Fruit fly (Drosophila melanogaster) whole organism, embryonic: Measurements from ENCODE around the gene Patj.
A peak's percentile ranks its signal among the peaks of the same experiment; 100 is the strongest.

Experiments
- B-H2 ChIP-seq: fragments of 200-800 bp; sonication (Bioruptor generic); optimal IDR thresholded peaks from 2 replicates; lab custom pipeline; 2018; ENCODE audit warnings: missing biosample characterization, mild to moderate bottlenecking, missing genetic modification characterization
- CG12744 ChIP-seq: fragments of 200-800 bp; sonication (Bioruptor generic); optimal IDR thresholded peaks from 2 replicates; lab custom pipeline; 2016; ENCODE audit warnings: missing biosample characterization, missing genetic modification characterization
- CG12769 ChIP-seq: fragments of 200-800 bp; sonication (Bioruptor generic); optimal IDR thresholded peaks from 2 replicates; lab custom pipeline; 2019; ENCODE audit warnings: missing biosample characterization, mild to moderate bottlenecking, missing genetic modification characterization, moderate library complexity
- CG12942 ChIP-seq: fragments of 200-800 bp; sonication (Bioruptor generic); optimal IDR thresholded peaks from 3 replicates; lab custom pipeline; 2016; ENCODE audit warnings: missing biosample characterization, missing genetic modification characterization
- CG14441 ChIP-seq: fragments of 200-800 bp; sonication (Bioruptor generic); IDR thresholded peaks from 2 replicates; pipeline ENCODE4 v1.3.6; 2022; ENCODE audit warnings: missing biosample characterization, missing genetic modification characterization
- CG15479 ChIP-seq: fragments of 200-800 bp; sonication (Bioruptor generic); optimal IDR thresholded peaks from 3 replicates; lab custom pipeline; 2019; ENCODE audit warnings: missing biosample characterization, mild to moderate bottlenecking, missing genetic modification characterization, moderate library complexity
- CG17385 ChIP-seq: fragments of 200-800 bp; sonication (Bioruptor generic); optimal IDR thresholded peaks from 3 replicates; lab custom pipeline; 2018; ENCODE audit warnings: missing biosample characterization, mild to moderate bottlenecking, missing genetic modification characterization
- CG18619 ChIP-seq: fragments of 200-800 bp; sonication (Bioruptor generic); optimal IDR thresholded peaks from 3 replicates; lab custom pipeline; 2017; ENCODE audit warnings: missing biosample characterization, mild to moderate bottlenecking, missing genetic modification characterization
- CG2120 ChIP-seq: fragments of 200-800 bp; sonication (Bioruptor generic); optimal IDR thresholded peaks from 3 replicates; lab custom pipeline; 2016; ENCODE audit warnings: missing biosample characterization, missing genetic modification characterization
- CG2199 ChIP-seq: fragments of 200-800 bp; sonication (Bioruptor generic); IDR thresholded peaks from 3 replicates; pipeline ENCODE4 v1.3.6; 2022; ENCODE audit warnings: missing biosample characterization, missing genetic modification characterization
- CG43689 ChIP-seq: fragments of 200-800 bp; sonication (Bioruptor generic); IDR thresholded peaks from 2 replicates; pipeline ENCODE4 v1.3.6; 2022; ENCODE audit warnings: missing biosample characterization, missing genetic modification characterization
- CG4404 ChIP-seq: fragments of 200-800 bp; sonication (Bioruptor generic); IDR thresholded peaks from 2 replicates; pipeline ENCODE4 v1.3.6; 2022; ENCODE audit warnings: missing biosample characterization, missing genetic modification characterization
- CG6175 ChIP-seq: fragments of 200-800 bp; sonication (Bioruptor generic); IDR thresholded peaks from 3 replicates; pipeline ENCODE4 v1.3.6; 2022; ENCODE audit warnings: missing biosample characterization, missing genetic modification characterization
- CG6683 ChIP-seq: fragments of 200-800 bp; sonication (Bioruptor generic); optimal IDR thresholded peaks from 2 replicates; lab custom pipeline; 2017; ENCODE audit warnings: missing biosample characterization, mild to moderate bottlenecking, missing genetic modification characterization, missing genetic modification reagents
- CG8765 ChIP-seq: fragments of 200-800 bp; sonication (Bioruptor generic); IDR thresholded peaks from 2 replicates; pipeline ENCODE4 v1.3.6; 2022; ENCODE audit warnings: missing biosample characterization, missing genetic modification characterization
- CG9817 ChIP-seq: fragments of 200-800 bp; sonication (Bioruptor generic); optimal IDR thresholded peaks from 2 replicates; lab custom pipeline; 2018; ENCODE audit warnings: missing biosample characterization, mild to moderate bottlenecking, missing genetic modification characterization, moderate library complexity
- CrebB ChIP-seq: fragments of 200-800 bp; sonication (Bioruptor generic); optimal IDR thresholded peaks from 3 replicates; lab custom pipeline; 2018; ENCODE audit warnings: missing biosample characterization, mild to moderate bottlenecking, missing genetic modification characterization
- Dfd ChIP-seq, 2 experiments: fragments of >200 bp; optimal IDR thresholded peaks; 2 replicates each; lab custom pipeline; 2017; ENCODE audit warnings: missing biosample characterization in 2 of 2, missing genetic modification characterization in 2 of 2
- Doc2 ChIP-seq: fragments of 200-800 bp; sonication (Bioruptor generic); IDR thresholded peaks from 2 replicates; pipeline ENCODE4 v1.3.6; 2022; ENCODE audit warnings: missing biosample characterization, missing genetic modification characterization
- E2f1 ChIP-seq: fragments of 200-800 bp; sonication (Bioruptor generic); IDR thresholded peaks from 2 replicates; pipeline ENCODE4 v1.3.6; 2022; ENCODE audit warnings: missing biosample characterization, missing genetic modification characterization
- HLH54F ChIP-seq: fragments of 200-800 bp; sonication (Bioruptor generic); optimal IDR thresholded peaks from 3 replicates; lab custom pipeline; 2016; ENCODE audit warnings: missing biosample characterization, missing genetic modification characterization
- Hr3 ChIP-seq: fragments of 200-800 bp; sonication (Bioruptor generic); optimal IDR thresholded peaks from 3 replicates; lab custom pipeline; 2016; ENCODE audit warnings: missing biosample characterization, missing genetic modification characterization
- Lpt ChIP-seq: fragments of >200 bp; optimal IDR thresholded peaks from 2 replicates; lab custom pipeline; 2018; ENCODE audit warnings: missing biosample characterization, missing genetic modification characterization
- Myb ChIP-seq: fragments of 200-800 bp; sonication (Bioruptor generic); optimal IDR thresholded peaks from 2 replicates; lab custom pipeline; 2016; ENCODE audit warnings: missing biosample characterization, missing genetic modification characterization
- NC2α ChIP-seq: fragments of 200-800 bp; sonication (Bioruptor generic); optimal IDR thresholded peaks from 2 replicates; lab custom pipeline; 2016; ENCODE audit warnings: missing biosample characterization, missing genetic modification characterization
- Nf-YA ChIP-seq: fragments of 200-800 bp; sonication (Bioruptor generic); IDR thresholded peaks from 2 replicates; pipeline ENCODE4 v1.3.6; 2022; ENCODE audit warnings: missing biosample characterization, missing genetic modification characterization
- Oli ChIP-seq: fragments of 200-800 bp; sonication (Bioruptor generic); optimal IDR thresholded peaks from 2 replicates; lab custom pipeline; 2018; ENCODE audit warnings: missing biosample characterization, mild to moderate bottlenecking, missing genetic modification characterization, moderate library complexity
- Sox102F ChIP-seq: fragments of 200-800 bp; sonication (Bioruptor generic); optimal IDR thresholded peaks from 2 replicates; lab custom pipeline; 2018; ENCODE audit warnings: missing biosample characterization, mild to moderate bottlenecking, missing genetic modification characterization, moderate library complexity
- Spps ChIP-seq: fragments of 200-800 bp; sonication (Bioruptor generic); optimal IDR thresholded peaks from 2 replicates; lab custom pipeline; 2018; ENCODE audit warnings: missing biosample characterization, mild to moderate bottlenecking, missing genetic modification characterization
- Stat92E ChIP-seq, 3 experiments: fragments of >200 bp in 2 of 3; fragments of 200-800 bp in 1 of 3; sonication (Bioruptor generic) in 1 of 3; optimal IDR thresholded peaks; 2 replicates each; lab custom pipeline; 2017 to 2019; ENCODE audit warnings: missing biosample characterization in 3 of 3, missing genetic modification characterization in 3 of 3, mild to moderate bottlenecking in 1 of 3, moderate library complexity in 1 of 3
- Tbp ChIP-seq: fragments of >200 bp; optimal IDR thresholded peaks from 2 replicates; lab custom pipeline; 2018; ENCODE audit warnings: missing biosample characterization, missing genetic modification characterization
- abd-A ChIP-seq: fragments of 200-800 bp; sonication (Bioruptor generic); optimal IDR thresholded peaks from 3 replicates; lab custom pipeline; 2019; ENCODE audit warnings: missing biosample characterization, mild to moderate bottlenecking, missing genetic modification characterization, moderate library complexity
- al ChIP-seq: fragments of 200-800 bp; sonication (Bioruptor generic); IDR thresholded peaks from 2 replicates; pipeline ENCODE4 v1.3.6; 2022; ENCODE audit warnings: missing biosample characterization, missing genetic modification characterization
- amos ChIP-seq: fragments of 200-800 bp; sonication (Bioruptor generic); IDR thresholded peaks from 2 replicates; pipeline ENCODE4 v1.3.6; 2022; ENCODE audit warnings: missing biosample characterization, missing genetic modification characterization; ENCODE audit not compliant: partially characterized antibody
- btn ChIP-seq: fragments of 200-800 bp; sonication (Bioruptor generic); optimal IDR thresholded peaks from 2 replicates; lab custom pipeline; 2016; ENCODE audit warnings: missing biosample characterization, missing genetic modification characterization
- cg ChIP-seq: fragments of 200-800 bp; sonication (Bioruptor generic); optimal IDR thresholded peaks from 3 replicates; lab custom pipeline; 2019; ENCODE audit warnings: missing biosample characterization, mild to moderate bottlenecking, missing genetic modification characterization, moderate library complexity
- corto ChIP-seq: fragments of 200-800 bp; sonication (Bioruptor generic); optimal IDR thresholded peaks from 2 replicates; lab custom pipeline; 2016; ENCODE audit warnings: missing biosample characterization, mild to moderate bottlenecking, missing genetic modification characterization, moderate library complexity
- dm ChIP-seq: fragments of 200-800 bp; sonication (Bioruptor generic); optimal IDR thresholded peaks from 3 replicates; lab custom pipeline; 2016; ENCODE audit warnings: missing biosample characterization, missing genetic modification characterization
- emc ChIP-seq: fragments of 200-800 bp; sonication (Bioruptor generic); optimal IDR thresholded peaks from 2 replicates; lab custom pipeline; 2016; ENCODE audit warnings: missing biosample characterization, missing genetic modification characterization
- jumu ChIP-seq: fragments of 200-800 bp; sonication (Bioruptor generic); optimal IDR thresholded peaks from 3 replicates; lab custom pipeline; 2016; ENCODE audit warnings: missing biosample characterization, missing genetic modification characterization
- lov ChIP-seq, 2 experiments: fragments of 200-800 bp in 1 of 2; fragments of >200 bp in 1 of 2; sonication (Bioruptor generic) in 1 of 2; IDR thresholded peaks in 1 of 2; optimal IDR thresholded peaks in 1 of 2; 2 replicates in 1 of 2; 3 replicates in 1 of 2; pipeline versions ENCODE4 v1.3.6 to Lab custom; 2017 to 2022; ENCODE audit warnings: missing biosample characterization in 1 of 2, missing genetic modification characterization in 1 of 2
- mam ChIP-seq: fragments of 200-800 bp; sonication (Bioruptor generic); optimal IDR thresholded peaks from 3 replicates; lab custom pipeline; 2016; ENCODE audit warnings: missing biosample characterization, missing genetic modification characterization
- nerfin-2 ChIP-seq: fragments of 200-800 bp; sonication (Bioruptor generic); IDR thresholded peaks from 2 replicates; pipeline ENCODE4 v1.3.6; 2022; ENCODE audit warnings: missing biosample characterization, missing genetic modification characterization; ENCODE audit not compliant: partially characterized antibody
- pros ChIP-seq: fragments of 200-800 bp; sonication (Bioruptor generic); optimal IDR thresholded peaks from 3 replicates; lab custom pipeline; 2019; ENCODE audit warnings: missing biosample characterization, mild to moderate bottlenecking, missing genetic modification characterization, moderate library complexity
- pzg ChIP-seq: fragments of 200-800 bp; sonication (Bioruptor generic); optimal IDR thresholded peaks from 3 replicates; lab custom pipeline; 2018; ENCODE audit warnings: missing biosample characterization, mild to moderate bottlenecking, missing genetic modification characterization, moderate library complexity
- sd ChIP-seq: fragments of 200-800 bp; sonication (Bioruptor generic); optimal IDR thresholded peaks from 3 replicates; lab custom pipeline; 2018; ENCODE audit warnings: missing biosample characterization, mild to moderate bottlenecking, missing genetic modification characterization, moderate library complexity
- sob ChIP-seq: fragments of 200-800 bp; sonication (Bioruptor generic); IDR thresholded peaks from 2 replicates; pipeline ENCODE4 v1.3.6; 2022; ENCODE audit warnings: missing biosample characterization, missing genetic modification characterization
- sqz ChIP-seq: fragments of 200-800 bp; sonication (Bioruptor generic); optimal IDR thresholded peaks from 3 replicates; lab custom pipeline; 2018; ENCODE audit warnings: missing biosample characterization, mild to moderate bottlenecking, missing genetic modification characterization
- stwl ChIP-seq: fragments of 200-800 bp; sonication (Bioruptor generic); optimal IDR thresholded peaks from 3 replicates; lab custom pipeline; 2018; ENCODE audit warnings: missing biosample characterization, mild to moderate bottlenecking, missing genetic modification characterization, moderate library complexity
- sug ChIP-seq: fragments of 200-800 bp; optimal IDR thresholded peaks from 2 replicates; lab custom pipeline; 2019; ENCODE audit warnings: missing biosample characterization, mild to moderate bottlenecking, missing genetic modification characterization, moderate library complexity
- tll ChIP-seq, 2 experiments: fragments of 200-800 bp in 1 of 2; fragments of >200 bp in 1 of 2; sonication (Bioruptor generic) in 1 of 2; optimal IDR thresholded peaks; 2 replicates each; lab custom pipeline; 2017 to 2019; ENCODE audit warnings: missing biosample characterization in 2 of 2, missing genetic modification characterization in 2 of 2, mild to moderate bottlenecking in 1 of 2, moderate library complexity in 1 of 2

Patj gene

DNA sequence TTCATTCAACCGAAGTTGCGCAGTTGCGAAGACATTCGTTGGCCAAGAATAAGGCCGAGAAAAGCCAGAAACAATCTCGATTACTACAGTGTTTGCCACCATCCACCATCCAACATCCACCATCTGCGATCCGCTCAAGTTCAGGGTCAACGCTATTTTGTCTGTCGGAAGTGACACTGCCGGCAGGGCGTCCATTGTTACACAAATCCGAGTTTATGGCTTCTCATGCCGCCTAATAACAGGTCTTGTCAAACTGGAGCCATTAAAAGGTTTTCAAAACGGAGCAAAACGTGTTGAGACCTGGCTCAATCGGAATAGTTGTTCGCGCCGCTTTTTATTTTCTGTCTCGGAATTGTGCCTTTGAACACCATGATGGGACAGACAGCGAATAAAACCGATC lies 20.2 kb downstream of the Patj start (continued):
- no peak for TF ChIP-seq E2f1 (GFP tag; lab: Robert Waterston, UW)
- TF ChIP-seq pzg (GFP tag; lab: Kevin White, UChicago), result no peak
- TF ChIP-seq btn (GFP tag; lab: Kevin White, UChicago), result no peak
- no peak for TF ChIP-seq Nf-YA (GFP tag; lab: Robert Waterston, UW)
- TF ChIP-seq jumu, result no peak
- no peak for TF ChIP-seq Hr3
- no peak for TF ChIP-seq CG12744 (GFP tag; lab: Kevin White, UChicago)
- peak; percentile 60 for TF ChIP-seq sd
- no peak for TF ChIP-seq CG6683 (GFP tag; lab: Kevin White, UChicago)
- no peak for TF ChIP-seq Stat92E (GFP tag; optimal IDR thresholded peaks at IDR 0.05; lab: Kevin White, UChicago)
- no peak for TF ChIP-seq CG6175 (GFP tag; lab: Robert Waterston, UW)
- TF ChIP-seq cg, result no peak
- TF ChIP-seq Tbp, result no peak
- TF ChIP-seq CG12769 (tag; lab: Kevin White, UChicago), result peak; percentile 53
- TF ChIP-seq emc (GFP tag; lab: Kevin White, UChicago), result no peak
- TF ChIP-seq CG14441 (GFP tag; lab: Robert Waterston, UW), result no peak
- TF ChIP-seq CG12942 (GFP tag; lab: Kevin White, UChicago), result no peak
- TF ChIP-seq stwl, result no peak
- peak; percentile 35 for TF ChIP-seq B-H2 (GFP tag; lab: Kevin White, UChicago)
- no peak for TF ChIP-seq Lpt (GFP tag; lab: Kevin White, UChicago)
- peak; percentile 98 for TF ChIP-seq abd-A
- TF ChIP-seq Dfd (GFP tag; optimal IDR thresholded peaks at IDR 0.05; lab: Kevin White, UChicago), result no peak
- TF ChIP-seq CG18619, result no peak
- TF ChIP-seq pros (GFP tag; lab: Kevin White, UChicago), result peak; percentile 5
- TF ChIP-seq sob (GFP tag; lab: Robert Waterston, UW), result no peak
- no peak for TF ChIP-seq al (GFP tag; lab: Robert Waterston, UW)
- TF ChIP-seq tll (GFP tag; optimal IDR thresholded peaks at IDR 0.05; lab: Kevin White, UChicago), result no peak
- TF ChIP-seq Sox102F (GFP tag; lab: Kevin White, UChicago), result peak; percentile 7
- TF ChIP-seq CG43689 (GFP tag; lab: Robert Waterston, UW), result no peak
- no peak for TF ChIP-seq lov (optimal IDR thresholded peaks at IDR 0.05; lab: Kevin White, UChicago)
- no peak for TF ChIP-seq lov (GFP tag; IDR thresholded peaks at IDR 0.05; lab: Robert Waterston, UW)
- no peak for TF ChIP-seq nerfin-2 (GFP tag; lab: Robert Waterston, UW)
- no peak for TF ChIP-seq NC2α
- TF ChIP-seq HLH54F (GFP tag; lab: Kevin White, UChicago), result no peak
- no peak for TF ChIP-seq Doc2 (GFP tag; lab: Robert Waterston, UW)
- TF ChIP-seq CG8765 (GFP tag; lab: Robert Waterston, UW), result no peak
- TF ChIP-seq CG9817, result no peak
- no peak for TF ChIP-seq sqz (GFP tag; lab: Kevin White, UChicago)
- no peak for TF ChIP-seq Myb (GFP tag; lab: Kevin White, UChicago)
- TF ChIP-seq CrebB, result no peak
- TF ChIP-seq CG15479 (GFP tag; lab: Kevin White, UChicago), result no peak
- no peak for TF ChIP-seq Oli
- 0 out of 3 replicates have a peak, but pooled peaks have one; percentile 23 for TF ChIP-seq CG2199 (GFP tag; lab: Robert Waterston, UW)
- TF ChIP-seq Spps, result no peak
- no peak for TF ChIP-seq CG4404 (GFP tag; lab: Robert Waterston, UW)
- no peak for TF ChIP-seq CG17385
- no peak for TF ChIP-seq sug (tag; lab: Kevin White, UChicago)
- no peak for TF ChIP-seq amos (GFP tag; lab: Robert Waterston, UW)
- no peak for TF ChIP-seq mam (GFP tag; lab: Kevin White, UChicago)
- TF ChIP-seq dm (GFP tag; lab: Kevin White, UChicago), result no peak
- TF ChIP-seq corto (GFP tag; lab: Kevin White, UChicago), result no peak
- no peak for TF ChIP-seq CG2120
